Worm (Caenorhabditis elegans): ENCODE data around the gene clec-228.

The clec-228 gene

DNA sequence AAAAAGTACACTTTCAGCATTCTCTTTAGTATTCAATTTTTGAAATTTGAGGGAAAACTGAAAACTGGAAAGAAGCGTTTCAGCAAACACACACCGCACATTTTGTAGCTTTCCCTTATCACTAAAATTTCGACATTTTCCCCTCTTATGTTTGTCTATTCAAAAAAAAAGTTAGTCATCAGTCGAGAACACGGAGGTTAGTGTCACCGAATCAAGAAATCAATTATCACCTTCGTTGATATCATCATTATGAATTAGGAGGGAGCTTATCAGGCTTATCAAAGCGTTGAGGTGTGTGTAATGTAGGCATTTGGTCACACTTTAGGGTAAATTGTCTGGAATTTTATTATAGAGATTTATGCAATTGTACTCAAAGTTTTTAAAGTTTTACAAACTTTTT lies 40.7 kb downstream of the clec-228 start, which contains the start of gene cpr-3:
cpr-3 (minus strand) TSS at position 104 of the 400 bp plus-strand sequence.
- TF ChIP-seq pha-2 (tag; optimal IDR thresholded peaks at IDR 0.05) (no peak), nhr-232 (tag; optimal IDR thresholded peaks at IDR 0.05) (no peak), elt-2 (tag; optimal IDR thresholded peaks at IDR 0.05) (peak; percentile 66), syd-9 (tag; optimal IDR thresholded peaks at IDR 0.05) (no peak)

DNA sequence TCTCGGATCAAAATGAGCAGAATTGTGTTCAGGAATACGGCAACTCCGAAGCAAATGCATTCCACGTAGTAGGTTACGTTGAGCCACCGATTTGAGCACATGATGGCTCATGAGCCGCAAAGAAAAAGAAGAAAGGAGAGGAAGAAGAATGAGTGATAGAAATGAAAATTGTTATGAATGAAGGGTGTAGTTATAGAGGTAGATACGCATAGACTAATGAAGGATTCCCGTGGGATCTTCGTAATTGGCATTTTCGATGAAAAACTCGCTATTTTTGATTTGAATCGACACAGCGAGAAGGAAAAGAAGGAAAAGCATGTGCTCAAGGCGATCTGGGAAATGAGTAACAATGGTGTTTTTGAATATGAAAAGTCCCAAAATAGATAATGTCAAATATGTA lies 45.4 kb downstream of the clec-228 start, which contains the start of gene str-96:
str-96 (minus strand) TSS at position 101 of the 400 bp plus-strand sequence.
- no peak for TF ChIP-seq ceh-22 (tag; optimal IDR thresholded peaks at IDR 0.05)
- no peak for TF ChIP-seq pha-2 (tag; optimal IDR thresholded peaks at IDR 0.05)
- TF ChIP-seq hlh-6 (tag; optimal IDR thresholded peaks at IDR 0.05): no peak
- TF ChIP-seq dve-1 (tag; optimal IDR thresholded peaks at IDR 0.05): no peak
- TF ChIP-seq ahr-1 (tag; optimal IDR thresholded peaks at IDR 0.05): no peak
- TF ChIP-seq lin-11 (tag; optimal IDR thresholded peaks at IDR 0.05): no peak
- no peak for TF ChIP-seq F13H6.1 (tag; optimal IDR thresholded peaks at IDR 0.05)
- no peak for TF ChIP-seq sox-2 (GFP tag; IDR thresholded peaks at IDR 0.05)
- no peak for TF ChIP-seq nhr-11 (tag; optimal IDR thresholded peaks at IDR 0.05)
- TF ChIP-seq ceh-34 (tag; optimal IDR thresholded peaks at IDR 0.05): no peak
- no peak for TF ChIP-seq syd-9 (tag; optimal IDR thresholded peaks at IDR 0.05)
- no peak for TF ChIP-seq elt-2 (tag; optimal IDR thresholded peaks at IDR 0.05)
- TF ChIP-seq madf-2 (tag; optimal IDR thresholded peaks at IDR 0.05): no peak
- no peak for TF ChIP-seq npax-4 (tag; optimal IDR thresholded peaks at IDR 0.05)
- no peak for TF ChIP-seq pat-9 (tag; optimal IDR thresholded peaks at IDR 0.05)
- TF ChIP-seq pqm-1 (tag; optimal IDR thresholded peaks at IDR 0.05): no peak
- TF ChIP-seq pax-1 (tag; optimal IDR thresholded peaks at IDR 0.05): no peak
- no peak for TF ChIP-seq zip-5 (tag; optimal IDR thresholded peaks at IDR 0.05)

- TF ChIP-seq ceh-34 (tag; optimal IDR thresholded peaks at IDR 0.05) (no peak), ceh-14 (tag; optimal IDR thresholded peaks at IDR 0.05) (no peak), ztf-16 (tag; optimal IDR thresholded peaks at IDR 0.05) (no peak), ceh-30 (tag; optimal IDR thresholded peaks at IDR 0.05) (no peak), ets-4 (tag; optimal IDR thresholded peaks at IDR 0.05) (no peak), fkh-6 (tag; optimal IDR thresholded peaks at IDR 0.05) (no peak), ceh-18 (tag; optimal IDR thresholded peaks at IDR 0.05) (no peak), hlh-15 (tag; optimal IDR thresholded peaks at IDR 0.05) (no peak), ceh-48 (tag; optimal IDR thresholded peaks at IDR 0.05) (no peak), sox-4 (tag; optimal IDR thresholded peaks at IDR 0.05) (no peak), ceh-22 (tag; optimal IDR thresholded peaks at IDR 0.05) (no peak), ceh-45 (GFP tag; IDR thresholded peaks at IDR 0.05) (no peak), ceh-19 (GFP tag; optimal IDR thresholded peaks at IDR 0.05) (no peak), elt-4 (tag; optimal IDR thresholded peaks at IDR 0.05) (no peak), ttx-3 (tag; optimal IDR thresholded peaks at IDR 0.05) (no peak), sox-2 (GFP tag; IDR thresholded peaks at IDR 0.05) (no peak), ref-2 (tag; optimal IDR thresholded peaks at IDR 0.05) (no peak), ceh-24 (tag; optimal IDR thresholded peaks at IDR 0.05) (no peak), C08G9.2 (tag; optimal IDR thresholded peaks at IDR 0.05) (no peak)
These were observed 48.3 kb downstream of the clec-228 start, which contains the start of gene cyp-34A2 for ce11 chrV:15290995-15291394. Gene cyp-34A2, minus strand, starts transcription at chrV:15291095.
